Worm (Caenorhabditis elegans): ENCODE data around the gene ZK262.20.

The ZK262.20 gene

DNA sequence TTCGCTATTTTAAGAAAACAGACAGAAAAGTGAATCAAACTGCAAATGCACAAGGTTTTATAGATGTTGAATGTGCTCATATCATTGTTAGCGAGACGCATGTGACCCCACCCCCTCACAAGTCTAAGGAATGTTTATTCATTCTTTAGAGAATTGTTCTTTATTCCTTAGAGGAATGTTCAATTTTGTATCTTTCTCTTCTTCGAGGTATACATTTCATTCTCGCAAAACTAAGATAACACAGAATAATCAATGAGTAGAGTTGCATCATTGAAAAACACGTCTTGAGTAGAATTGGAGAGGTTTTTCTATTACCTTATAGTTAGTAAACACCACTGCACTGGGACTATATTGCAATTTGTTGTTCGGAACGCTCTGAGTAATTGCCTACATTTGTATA is at the start of gene ZK262.20:
Gene ZK262.20, minus strand, starts transcription at position 101 of the 400 bp plus-strand sequence.
- no peak for TF ChIP-seq tlp-1 (tag; optimal IDR thresholded peaks at IDR 0.05)

DNA sequence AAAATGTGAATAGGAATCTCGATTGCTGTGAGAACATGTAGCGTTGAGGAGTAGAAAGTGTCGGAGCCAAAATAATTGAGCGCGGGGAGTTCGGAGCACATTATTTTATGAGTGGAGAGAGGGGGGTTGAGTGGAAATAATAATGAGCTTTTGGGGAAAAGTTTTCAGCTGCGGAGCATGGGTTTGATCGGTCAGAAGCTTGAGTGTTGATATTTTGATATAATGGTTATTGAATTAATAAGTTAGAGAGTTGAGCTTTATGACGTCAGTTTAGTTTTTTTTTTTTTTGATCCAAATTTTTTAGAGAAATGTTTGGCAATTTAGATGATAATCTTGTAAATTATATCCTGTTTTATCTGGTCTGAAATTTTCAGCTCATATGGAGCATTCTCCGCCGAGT is 45.4 kb upstream of the ZK262.20 start, which contains the start of gene srh-178:
Gene srh-178, minus strand, starts transcription at position 101 of the 400 bp plus-strand sequence.
- no peak for TF ChIP-seq aly-2 (tag; optimal IDR thresholded peaks at IDR 0.05)
- no peak for TF ChIP-seq pag-3 (tag; optimal IDR thresholded peaks at IDR 0.05; ENCODE audit: borderline replicate concordance, insufficient read depth)
- TF ChIP-seq nhr-47 (tag; optimal IDR thresholded peaks at IDR 0.05): no peak
- no peak for TF ChIP-seq ces-1 (GFP tag; optimal IDR thresholded peaks at IDR 0.05)
- no peak for TF ChIP-seq nhr-12 (tag; optimal IDR thresholded peaks at IDR 0.05)
- no peak for TF ChIP-seq F16B12.6 (tag; optimal IDR thresholded peaks at IDR 0.05)
- TF ChIP-seq C16A3.4 (tag; optimal IDR thresholded peaks at IDR 0.05): no peak
- TF ChIP-seq unc-62 (GFP tag; optimal IDR thresholded peaks at IDR 0.05): no peak
- TF ChIP-seq unc-98 (GFP tag; IDR thresholded peaks at IDR 0.05): no peak
- no peak for TF ChIP-seq pqm-1 (tag; optimal IDR thresholded peaks at IDR 0.05)
- TF ChIP-seq lin-35 (GFP tag; optimal IDR thresholded peaks at IDR 0.05): no peak
- no peak for TF ChIP-seq isw-1 (GFP tag; IDR thresholded peaks at IDR 0.05)
- TF ChIP-seq ceh-8 (GFP tag; optimal IDR thresholded peaks at IDR 0.05): no peak

DNA sequence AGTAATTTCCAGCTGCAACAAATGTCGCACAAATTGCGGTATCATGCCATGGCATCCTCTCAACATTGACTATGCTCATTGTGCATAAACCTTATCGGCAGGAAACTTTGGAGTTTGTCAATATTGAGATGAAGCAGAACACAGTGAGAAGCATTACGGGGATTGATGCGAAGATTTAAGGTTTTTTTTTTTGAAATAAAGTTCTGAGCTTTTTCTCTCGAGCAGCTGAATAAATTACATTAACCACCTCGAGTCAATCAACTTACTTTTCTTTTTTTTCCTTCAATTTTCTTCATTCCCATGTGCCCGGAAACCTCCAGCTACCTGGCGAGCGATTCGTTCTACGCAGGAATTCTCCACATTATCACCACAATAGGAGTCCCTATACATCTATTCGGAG is 41.2 kb upstream of the ZK262.20 start, which contains the start of gene srh-179:
Gene srh-179, plus strand, starts transcription at position 301 of the 400 bp plus-strand sequence.
- no peak for TF ChIP-seq nhr-47 (tag; optimal IDR thresholded peaks at IDR 0.05)
- TF ChIP-seq nhr-77 (tag; optimal IDR thresholded peaks at IDR 0.05): no peak
- no peak for TF ChIP-seq sox-4 (tag; optimal IDR thresholded peaks at IDR 0.05)
- TF ChIP-seq fkh-4 (tag; optimal IDR thresholded peaks at IDR 0.05; ENCODE audit: borderline replicate concordance): no peak
- no peak for TF ChIP-seq hlh-4 (tag; optimal IDR thresholded peaks at IDR 0.05)
- TF ChIP-seq nhr-71 (tag; optimal IDR thresholded peaks at IDR 0.05): no peak
- TF ChIP-seq unc-62 (GFP tag; optimal IDR thresholded peaks at IDR 0.05): no peak
- TF ChIP-seq ceh-90 (tag; optimal IDR thresholded peaks at IDR 0.05): no peak
- no peak for TF ChIP-seq Y116A8C.19 (tag; optimal IDR thresholded peaks at IDR 0.05; ENCODE audit: borderline replicate concordance)
- TF ChIP-seq nhr-11 (tag; optimal IDR thresholded peaks at IDR 0.05): no peak

DNA sequence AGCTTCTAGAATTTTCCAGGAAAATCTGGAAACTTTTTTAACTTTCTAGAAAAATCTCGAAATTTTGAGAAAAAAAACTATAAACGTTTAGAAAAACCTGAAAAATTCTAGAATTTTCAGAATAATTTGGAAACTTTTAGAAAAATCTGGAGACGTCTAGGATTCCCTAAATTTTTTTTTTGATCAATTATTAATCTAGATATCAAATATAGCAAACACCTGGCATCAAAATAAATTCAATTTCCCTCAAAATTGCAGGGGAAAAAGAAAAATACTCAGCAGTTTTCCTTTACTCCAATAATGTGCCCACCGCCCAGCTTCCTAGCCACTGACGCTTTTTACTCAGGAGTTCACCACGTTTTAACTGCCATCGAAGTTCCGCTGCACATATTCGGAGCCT is 39.4 kb upstream of the ZK262.20 start, which contains the start of gene srh-181:
Gene srh-181, plus strand, starts transcription at position 301 of the 400 bp plus-strand sequence.
- TF ChIP-seq xbp-1 (tag; optimal IDR thresholded peaks at IDR 0.05): no peak
- TF ChIP-seq Y116A8C.19 (tag; optimal IDR thresholded peaks at IDR 0.05; ENCODE audit: borderline replicate concordance): no peak
- no peak for TF ChIP-seq swsn-7 (tag; optimal IDR thresholded peaks at IDR 0.05)
- TF ChIP-seq lir-3 (tag; optimal IDR thresholded peaks at IDR 0.05; ENCODE audit: poor library complexity): no peak
- no peak for TF ChIP-seq nhr-90 (tag; optimal IDR thresholded peaks at IDR 0.05; ENCODE audit: poor library complexity)
- no peak for TF ChIP-seq nhr-12 (tag; optimal IDR thresholded peaks at IDR 0.05)
- no peak for TF ChIP-seq elt-3 (tag; optimal IDR thresholded peaks at IDR 0.05)
- TF ChIP-seq elt-2 (tag; optimal IDR thresholded peaks at IDR 0.05): no peak
- no peak for TF ChIP-seq efl-1 (optimal IDR thresholded peaks at IDR 0.05)
- no peak for TF ChIP-seq efl-1 (GFP tag; optimal IDR thresholded peaks at IDR 0.05 in 1 of 2)
- no peak for TF ChIP-seq ces-1 (GFP tag; optimal IDR thresholded peaks at IDR 0.05)
- TF ChIP-seq lin-15B (tag; optimal IDR thresholded peaks at IDR 0.05): no peak
- TF ChIP-seq nhr-11 (tag; optimal IDR thresholded peaks at IDR 0.05): no peak
- TF ChIP-seq tlp-1 (tag; optimal IDR thresholded peaks at IDR 0.05): no peak
- TF ChIP-seq jun-1 (tag; optimal IDR thresholded peaks at IDR 0.05): no peak
- no peak for TF ChIP-seq zip-4 (GFP tag; optimal IDR thresholded peaks at IDR 0.05)
- TF ChIP-seq efl-3 (GFP tag; optimal IDR thresholded peaks at IDR 0.05): no peak
- TF ChIP-seq nhr-71 (tag; optimal IDR thresholded peaks at IDR 0.05): no peak

DNA sequence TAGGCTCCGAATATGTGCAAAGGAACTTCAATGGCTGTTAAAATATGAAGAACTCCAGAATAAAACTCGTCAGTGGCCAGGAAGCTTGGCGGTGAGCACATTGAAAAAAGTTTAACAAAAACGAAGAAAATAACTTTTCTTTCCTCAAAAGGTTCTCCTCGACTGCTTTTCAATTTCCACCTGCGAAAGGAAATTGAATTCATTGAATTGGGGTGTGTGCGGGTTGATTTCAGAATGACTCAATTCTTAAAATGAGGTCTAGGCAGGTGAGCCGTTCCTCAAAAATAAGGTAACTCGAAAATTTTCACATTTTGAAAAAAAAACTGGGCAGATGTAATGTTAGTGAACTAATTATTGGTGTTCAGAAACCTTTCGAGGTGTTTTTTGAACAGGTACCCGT is 38.6 kb upstream of the ZK262.20 start, which contains the start of gene srh-182:
Gene srh-182, minus strand, starts transcription at position 101 of the 400 bp plus-strand sequence.
- TF ChIP-seq ceh-63 (GFP tag; optimal IDR thresholded peaks at IDR 0.05) (no peak), hlh-4 (tag; optimal IDR thresholded peaks at IDR 0.05) (peak; percentile 41)
